Worm (Caenorhabditis elegans): ENCODE measurements around the gene T26C12.1.

T26C12.1 gene

DNA sequence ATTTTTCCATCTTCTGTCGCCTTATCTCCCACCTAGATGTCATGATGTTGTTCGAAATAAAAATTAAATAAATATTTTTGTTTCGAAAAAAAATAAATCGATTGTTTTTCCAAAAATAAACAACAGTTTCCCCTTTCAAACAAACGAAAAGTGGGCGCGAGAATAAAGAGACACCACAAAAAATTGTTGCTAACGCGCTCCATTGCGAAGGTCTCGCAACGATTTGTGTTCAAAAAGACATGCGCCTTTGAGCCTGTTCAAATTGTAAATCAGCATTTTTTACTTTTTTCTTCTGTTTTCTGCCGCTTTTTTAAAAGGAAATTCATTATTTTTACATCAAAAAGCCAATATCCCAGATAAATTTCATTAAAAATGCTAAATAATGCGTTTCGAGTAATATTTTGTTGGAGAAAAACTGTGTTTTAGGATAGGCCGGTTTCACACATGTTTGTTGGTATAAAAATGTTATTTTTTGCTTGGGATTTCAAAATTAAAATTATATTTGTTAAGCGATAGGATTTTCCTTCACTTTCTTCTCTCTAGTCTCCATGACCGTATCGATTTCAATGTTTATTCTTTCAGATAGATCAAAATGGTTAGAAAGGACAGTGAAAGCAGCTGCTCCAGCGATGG lies 36.0 kb downstream of the T26C12.1 start, which contains the start of gene W08E12.7 (continued):
- TF ChIP-seq cebp-1 (GFP tag; IDR thresholded peaks at IDR 0.05) = peak; percentile 28; the same call in 1 of the 2 replicates
- TF ChIP-seq cebp-1 (tag; optimal IDR thresholded peaks at IDR 0.05) = peak; percentile 85
- TF ChIP-seq hmg-1.2 (GFP tag; IDR thresholded peaks at IDR 0.05) = peak; percentile 86
- TF ChIP-seq mcd-1 (GFP tag; IDR thresholded peaks at IDR 0.05) = peak; percentile 98
- TF ChIP-seq Y53F4B.3 (GFP tag; IDR thresholded peaks at IDR 0.05) = peak; percentile 67
- TF ChIP-seq madf-10 (tag; optimal IDR thresholded peaks at IDR 0.05) = peak; percentile 76
- no peak for TF ChIP-seq tbx-9 (tag; optimal IDR thresholded peaks at IDR 0.05; ENCODE audit: borderline replicate concordance)
- no peak for TF ChIP-seq nfya-2 (GFP tag; IDR thresholded peaks at IDR 0.05)
- TF ChIP-seq F22D6.2 (tag; optimal IDR thresholded peaks at IDR 0.05) = peak; percentile 55
- TF ChIP-seq xnd-1 (tag; optimal IDR thresholded peaks at IDR 0.05) = peak; percentile 61
- TF ChIP-seq Y95B8A.8 (GFP tag; IDR thresholded peaks at IDR 0.05) = peak; percentile 84
- peak; percentile 85 for TF ChIP-seq ztf-28 (GFP tag; IDR thresholded peaks at IDR 0.05)
- peak; percentile 94 for TF ChIP-seq D2030.7 (GFP tag; IDR thresholded peaks at IDR 0.05)
- peak; percentile 92 for TF ChIP-seq tlf-1 (GFP tag; optimal IDR thresholded peaks at IDR 0.05)
- TF ChIP-seq B0035.1 (tag; optimal IDR thresholded peaks at IDR 0.05) = no peak
- no peak for TF ChIP-seq nhr-179 (tag; optimal IDR thresholded peaks at IDR 0.05)
- TF ChIP-seq nhr-120 (GFP tag; IDR thresholded peaks at IDR 0.05) = no peak
- peak; percentile 52 for TF ChIP-seq nhr-90 (tag; optimal IDR thresholded peaks at IDR 0.05)
- TF ChIP-seq somi-1 (GFP tag; optimal IDR thresholded peaks at IDR 0.05) = peak; percentile 12
- TF ChIP-seq lin-54 (GFP tag; optimal IDR thresholded peaks at IDR 0.05) = peak; percentile 96
- peak; percentile 72 for TF ChIP-seq snpc-1.1 (tag; optimal IDR thresholded peaks at IDR 0.05; ENCODE audit: insufficient read depth)
- TF ChIP-seq egrh-3 (GFP tag; IDR thresholded peaks at IDR 0.05) = no peak
- no peak for TF ChIP-seq nfya-1 (tag; optimal IDR thresholded peaks at IDR 0.05; ENCODE audit: borderline replicate concordance, insufficient read depth)
- TF ChIP-seq attf-6 (GFP tag; IDR thresholded peaks at IDR 0.05) = 0 out of 2 replicates have a peak, but pooled peaks have one; percentile 38
- TF ChIP-seq atf-7 (tag; optimal IDR thresholded peaks at IDR 0.05) = peak; percentile 14
- TF ChIP-seq F39B2.1 (GFP tag; IDR thresholded peaks at IDR 0.05) = no peak
- peak; percentile 89 for TF ChIP-seq lir-1 (GFP tag; conservative IDR thresholded peaks at IDR 0.05)
- TF ChIP-seq sea-2 (GFP tag; IDR thresholded peaks at IDR 0.05) = no peak
- TF ChIP-seq Y53G8AR.9 (GFP tag; conservative IDR thresholded peaks at IDR 0.05) = peak; percentile 81; the same call in 1 of the 2 replicates
- no peak for TF ChIP-seq ztf-22 (GFP tag; optimal IDR thresholded peaks at IDR 0.05)
- TF ChIP-seq ccch-3 (GFP tag; optimal IDR thresholded peaks at IDR 0.05) = no peak
- no peak for TF ChIP-seq dpff-1 (tag; optimal IDR thresholded peaks at IDR 0.05)
- peak; percentile 95 for TF ChIP-seq pha-4 (tag; optimal IDR thresholded peaks at IDR 0.05)
- TF ChIP-seq mes-4 (tag; optimal IDR thresholded peaks at IDR 0.05) = no peak
- no peak for TF ChIP-seq F55B11.4 (tag; optimal IDR thresholded peaks at IDR 0.05; ENCODE audit: borderline replicate concordance, insufficient read depth)
- TF ChIP-seq ceh-91 (GFP tag; IDR thresholded peaks at IDR 0.05) = peak; percentile 95
- no peak for TF ChIP-seq chd-7 (tag; optimal IDR thresholded peaks at IDR 0.05)
- peak; percentile 92 for TF ChIP-seq snpc-1.3 (tag; optimal IDR thresholded peaks at IDR 0.05; ENCODE audit: insufficient read depth)
- TF ChIP-seq dpl-1 (GFP tag; optimal IDR thresholded peaks at IDR 0.05) = peak; percentile 93
- TF ChIP-seq ceh-100 (GFP tag; IDR thresholded peaks at IDR 0.05) = peak; percentile 95
- TF ChIP-seq gei-17 (GFP tag; optimal IDR thresholded peaks at IDR 0.05) = no peak
- no peak for TF ChIP-seq zfh-2 (GFP tag; conservative IDR thresholded peaks at IDR 0.05)
- TF ChIP-seq F37B4.10 (GFP tag; IDR thresholded peaks at IDR 0.05) = no peak
- peak; percentile 32 for TF ChIP-seq hrde-1 (tag; optimal IDR thresholded peaks at IDR 0.05; ENCODE audit: borderline replicate concordance)
- TF ChIP-seq F57A8.1 (GFP tag; optimal IDR thresholded peaks at IDR 0.05) = no peak
- TF ChIP-seq cebp-2 (GFP tag; IDR thresholded peaks at IDR 0.05) = no peak
- peak; percentile 73 for TF ChIP-seq tbp1 (GFP tag; optimal IDR thresholded peaks at IDR 0.05)
